Fruit fly (Drosophila melanogaster): Measurements from ENCODE around the gene CG14259.

Gene CG14259

DNA sequence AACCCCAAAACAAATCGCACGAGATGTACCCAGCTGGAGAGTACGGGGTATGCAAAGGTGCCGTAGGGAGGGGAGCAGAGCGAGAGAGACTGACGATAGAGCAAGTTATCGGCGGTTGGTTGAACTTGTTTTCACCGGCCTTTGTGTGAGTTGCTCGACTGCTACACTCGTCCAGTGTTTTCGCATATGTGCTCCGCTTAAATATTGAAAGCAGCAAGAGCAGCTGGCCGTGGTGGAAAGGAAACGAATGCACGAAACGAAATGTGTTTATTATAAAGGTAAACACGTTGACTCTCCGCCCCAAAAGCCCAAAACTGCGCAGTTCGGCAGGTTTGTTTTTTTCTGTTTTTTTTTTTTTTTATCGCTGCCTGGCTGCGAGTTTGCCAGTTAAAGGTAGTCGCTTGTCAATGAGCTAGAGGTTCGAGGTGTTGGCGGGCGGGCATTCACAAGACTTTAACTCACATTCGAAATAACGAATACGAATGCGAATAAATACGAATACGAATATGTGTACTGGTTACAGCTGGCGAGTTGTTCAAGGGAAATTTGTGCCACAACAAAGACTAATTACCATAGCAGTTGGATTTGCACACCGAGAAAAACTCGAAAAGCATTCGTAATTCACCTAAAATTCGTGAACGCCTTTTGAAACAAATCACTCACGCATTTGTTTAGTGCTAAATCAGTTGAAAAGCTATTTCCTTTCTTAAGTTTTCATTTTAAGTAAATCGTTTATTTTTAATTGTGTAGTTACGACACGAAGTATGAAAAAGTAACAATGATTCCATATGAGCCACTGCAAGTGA, 35.5 kb downstream of the CG14259 start (continued):
- TF ChIP-seq Jarid2 (GFP tag; optimal IDR thresholded peaks at IDR 0.05) (no peak), twi (tag; optimal IDR thresholded peaks at IDR 0.05) (no peak), CG12769 (tag; optimal IDR thresholded peaks at IDR 0.05) (no peak), sens-2 (GFP tag; IDR thresholded peaks at IDR 0.05) (no peak; the same call in 1 of the 2 replicates), CG17359 (tag; optimal IDR thresholded peaks at IDR 0.05) (peak; percentile 6), Pdp1 (GFP tag; optimal IDR thresholded peaks at IDR 0.05) (peak in 1 of 2 experiments; percentile 54), CG4404 (GFP tag; IDR thresholded peaks at IDR 0.05) (no peak), CG11560 (tag; IDR thresholded peaks at IDR 0.05) (no peak), CG10274 (GFP tag; optimal IDR thresholded peaks at IDR 0.05) (no peak), CG7928 (GFP tag; optimal IDR thresholded peaks at IDR 0.05) (no peak), CG31388 (GFP tag; optimal IDR thresholded peaks at IDR 0.05) (no peak), Hr78 (GFP tag; optimal IDR thresholded peaks at IDR 0.05) (no peak), CG30403 (GFP tag; optimal IDR thresholded peaks at IDR 0.05) (no peak), az2 (GFP tag; optimal IDR thresholded peaks at IDR 0.05) (no peak), nerfin-1 (tag; optimal IDR thresholded peaks at IDR 0.05) (no peak), fd96Cb (tag; optimal IDR thresholded peaks at IDR 0.05) (peak; percentile 4), vfl (GFP tag; optimal IDR thresholded peaks at IDR 0.05) (no peak), CG12659 (GFP tag; optimal IDR thresholded peaks at IDR 0.05) (peak; percentile 13), CG12391 (tag; optimal IDR thresholded peaks at IDR 0.05) (no peak), CG33213 (GFP tag; optimal IDR thresholded peaks at IDR 0.05) (no peak), tio (GFP tag; optimal IDR thresholded peaks at IDR 0.05) (no peak), CG7987 (GFP tag; optimal IDR thresholded peaks at IDR 0.05) (no peak), Ravus (GFP tag; IDR thresholded peaks at IDR 0.05) (no peak), CG15269 (tag; optimal IDR thresholded peaks at IDR 0.05) (no peak), CG15073 (GFP tag; optimal IDR thresholded peaks at IDR 0.05) (no peak), CG12104 (GFP tag; optimal IDR thresholded peaks at IDR 0.05) (no peak), Awh (GFP tag; IDR thresholded peaks at IDR 0.05) (no peak), so (GFP tag; IDR thresholded peaks at IDR 0.05) (peak; percentile 39; the same call in 1 of the 3 replicates), CG1602 (GFP tag; optimal IDR thresholded peaks at IDR 0.05) (no peak), Rfx (GFP tag; IDR thresholded peaks at IDR 0.05) (peak; percentile 72), pfk (GFP tag; optimal IDR thresholded peaks at IDR 0.05) (no peak), schlank (tag; optimal IDR thresholded peaks at IDR 0.05) (no peak), CG2202 (tag; optimal IDR thresholded peaks at IDR 0.05) (no peak), CG10565 (GFP tag; optimal IDR thresholded peaks at IDR 0.05) (no peak), Optix (GFP tag; IDR thresholded peaks at IDR 0.05) (no peak), CG6854 (GFP tag; optimal IDR thresholded peaks at IDR 0.05) (no peak), ssp (GFP tag; IDR thresholded peaks at IDR 0.05) (no peak), CG4854 (GFP tag; optimal IDR thresholded peaks at IDR 0.05) (no peak), ranshi (GFP tag; IDR thresholded peaks at IDR 0.05) (0 out of 2 replicates have a peak, but pooled peaks have one; percentile 3), toy (GFP tag; IDR thresholded peaks at IDR 0.05) (no peak), Xrp1 (GFP tag; IDR thresholded peaks at IDR 0.05) (no peak), Opbp (GFP tag; IDR thresholded peaks at IDR 0.05; ENCODE audit: partially characterized antibody) (no peak), Meics (GFP tag; optimal IDR thresholded peaks at IDR 0.05) (peak; percentile 54)
